Fruit fly (Drosophila melanogaster): Measurements from ENCODE around the gene Acam.

Gene Acam

dm6 chr3R:25810796-25811195 lies 915 bp upstream of the Acam start, which contains the start of gene CG5024:
TSS of gene CG5024 (plus strand) at chr3R:25811096.
- no peak for TF ChIP-seq bab1 (GFP tag; optimal IDR thresholded peaks at IDR 0.05)
- no peak for TF ChIP-seq CG7101 (tag; optimal IDR thresholded peaks at IDR 0.05)
- TF ChIP-seq kay (GFP tag; ENCODE audit: borderline replicate concordance): no peak
- TF ChIP-seq Clk (GFP tag; optimal IDR thresholded peaks at IDR 0.05): no peak
- TF ChIP-seq CG33017 (tag; optimal IDR thresholded peaks at IDR 0.05): no peak
- TF ChIP-seq ovo (GFP tag; optimal IDR thresholded peaks at IDR 0.05): no peak
- TF ChIP-seq toe (GFP tag; optimal IDR thresholded peaks at IDR 0.05): no peak
- TF ChIP-seq CG5204 (GFP tag; optimal IDR thresholded peaks at IDR 0.05): no peak
- no peak for TF ChIP-seq CG11617 (GFP tag; optimal IDR thresholded peaks at IDR 0.05)
- no peak for TF ChIP-seq cnc (optimal IDR thresholded peaks at IDR 0.05)
- no peak for TF ChIP-seq Hr96 (GFP tag; optimal IDR thresholded peaks at IDR 0.05)
- no peak for TF ChIP-seq Mnt (GFP tag; optimal IDR thresholded peaks at IDR 0.05)
- no peak for TF ChIP-seq CG12768 (GFP tag; optimal IDR thresholded peaks at IDR 0.05)
- TF ChIP-seq CG7045 (GFP tag; optimal IDR thresholded peaks at IDR 0.05): no peak
- no peak for TF ChIP-seq CG14711 (tag; optimal IDR thresholded peaks at IDR 0.05)
- TF ChIP-seq cic (GFP tag; optimal IDR thresholded peaks at IDR 0.05): no peak
- no peak for TF ChIP-seq pad (GFP tag; optimal IDR thresholded peaks at IDR 0.05)
- no peak for TF ChIP-seq Crg-1 (GFP tag; optimal IDR thresholded peaks at IDR 0.05)
- no peak for TF ChIP-seq tj (GFP tag; optimal IDR thresholded peaks at IDR 0.05)
- TF ChIP-seq CG1620 (GFP tag; optimal IDR thresholded peaks at IDR 0.05): no peak

DNA sequence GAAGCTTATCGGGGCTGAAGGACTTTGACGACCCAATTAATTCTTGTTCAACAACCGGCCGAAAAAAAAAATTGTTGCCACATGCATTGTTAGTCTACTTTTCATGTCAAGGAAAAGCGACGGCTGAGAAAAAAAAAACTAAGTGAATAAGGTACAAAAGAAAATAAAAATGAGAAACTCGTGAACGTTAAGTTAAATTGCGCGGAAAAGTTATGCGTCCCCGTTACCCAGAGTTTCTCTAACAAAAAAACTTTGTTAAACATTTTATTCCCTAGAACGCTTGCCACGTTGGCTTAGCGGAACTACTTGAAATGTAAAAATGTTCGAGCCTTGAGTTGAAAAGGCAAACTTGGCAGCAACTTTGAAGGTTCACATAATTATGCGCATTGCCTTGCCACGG lies 3.5 kb downstream of the Acam start, which contains the start of gene CG14354:
TSS of gene CG14354 (plus strand) at position 301 of the 400 bp plus-strand sequence.
- no peak for TF ChIP-seq tj (GFP tag; optimal IDR thresholded peaks at IDR 0.05)
- TF ChIP-seq CG7101 (tag; optimal IDR thresholded peaks at IDR 0.05): no peak
- no peak for TF ChIP-seq pad (GFP tag; optimal IDR thresholded peaks at IDR 0.05)
- TF ChIP-seq Clk (GFP tag; optimal IDR thresholded peaks at IDR 0.05): no peak
- TF ChIP-seq toe (GFP tag; optimal IDR thresholded peaks at IDR 0.05): no peak
- no peak for TF ChIP-seq CG12768 (GFP tag; optimal IDR thresholded peaks at IDR 0.05)
- TF ChIP-seq ovo (GFP tag; optimal IDR thresholded peaks at IDR 0.05): no peak
- no peak for TF ChIP-seq CG5204 (GFP tag; optimal IDR thresholded peaks at IDR 0.05)
- no peak for TF ChIP-seq Hr96 (GFP tag; optimal IDR thresholded peaks at IDR 0.05)
- no peak for TF ChIP-seq cic (GFP tag; optimal IDR thresholded peaks at IDR 0.05)
- TF ChIP-seq CG1620 (GFP tag; optimal IDR thresholded peaks at IDR 0.05): no peak
- no peak for TF ChIP-seq CG7045 (GFP tag; optimal IDR thresholded peaks at IDR 0.05)
- no peak for TF ChIP-seq CG33017 (tag; optimal IDR thresholded peaks at IDR 0.05)
- TF ChIP-seq Crg-1 (GFP tag; optimal IDR thresholded peaks at IDR 0.05): no peak
- TF ChIP-seq Mnt (GFP tag; optimal IDR thresholded peaks at IDR 0.05): no peak
- TF ChIP-seq CG14711 (tag; optimal IDR thresholded peaks at IDR 0.05): no peak
- TF ChIP-seq bab1 (GFP tag; optimal IDR thresholded peaks at IDR 0.05): no peak
- TF ChIP-seq cnc (optimal IDR thresholded peaks at IDR 0.05): no peak
- no peak for TF ChIP-seq CG11617 (GFP tag; optimal IDR thresholded peaks at IDR 0.05)
- TF ChIP-seq kay (GFP tag; ENCODE audit: borderline replicate concordance): no peak

DNA sequence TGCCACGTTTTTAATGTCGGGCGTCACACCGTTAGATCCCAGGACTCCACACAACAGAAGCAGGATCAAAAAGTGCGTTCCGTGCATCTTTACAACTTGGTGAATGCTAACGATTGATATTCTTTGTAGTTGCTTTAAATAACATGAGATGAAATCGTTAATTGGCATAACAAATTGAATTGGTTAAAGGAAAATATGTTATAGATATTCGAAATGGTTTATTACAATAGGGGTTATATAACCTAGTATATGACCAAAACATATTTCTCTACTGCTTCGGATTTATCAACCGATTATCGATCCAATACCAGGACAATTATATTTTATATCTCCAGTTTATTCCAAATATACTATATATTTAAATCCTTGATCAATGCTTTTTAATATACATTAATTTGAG lies 17.9 kb downstream of the Acam start, which contains the start of gene Mst57Dc:
TSS of gene Mst57Dc (minus strand) at position 101 of the 400 bp plus-strand sequence.
- TF ChIP-seq cnc (optimal IDR thresholded peaks at IDR 0.05): no peak
- TF ChIP-seq pad (GFP tag; optimal IDR thresholded peaks at IDR 0.05): no peak
- TF ChIP-seq Mnt (GFP tag; optimal IDR thresholded peaks at IDR 0.05): no peak
- no peak for TF ChIP-seq CG11617 (GFP tag; optimal IDR thresholded peaks at IDR 0.05)
- no peak for TF ChIP-seq toe (GFP tag; optimal IDR thresholded peaks at IDR 0.05)
- no peak for TF ChIP-seq kay (GFP tag; ENCODE audit: borderline replicate concordance)
- no peak for TF ChIP-seq Hr96 (GFP tag; optimal IDR thresholded peaks at IDR 0.05)
- no peak for TF ChIP-seq CG33017 (tag; optimal IDR thresholded peaks at IDR 0.05)
- no peak for TF ChIP-seq CG14711 (tag; optimal IDR thresholded peaks at IDR 0.05)
- TF ChIP-seq CG7101 (tag; optimal IDR thresholded peaks at IDR 0.05): no peak
- TF ChIP-seq CG12768 (GFP tag; optimal IDR thresholded peaks at IDR 0.05): no peak
- no peak for TF ChIP-seq CG1620 (GFP tag; optimal IDR thresholded peaks at IDR 0.05)
- no peak for TF ChIP-seq cic (GFP tag; optimal IDR thresholded peaks at IDR 0.05)
- TF ChIP-seq Crg-1 (GFP tag; optimal IDR thresholded peaks at IDR 0.05): no peak
- no peak for TF ChIP-seq tj (GFP tag; optimal IDR thresholded peaks at IDR 0.05)
- TF ChIP-seq bab1 (GFP tag; optimal IDR thresholded peaks at IDR 0.05): no peak
- TF ChIP-seq CG5204 (GFP tag; optimal IDR thresholded peaks at IDR 0.05): no peak
- TF ChIP-seq Clk (GFP tag; optimal IDR thresholded peaks at IDR 0.05): no peak

DNA sequence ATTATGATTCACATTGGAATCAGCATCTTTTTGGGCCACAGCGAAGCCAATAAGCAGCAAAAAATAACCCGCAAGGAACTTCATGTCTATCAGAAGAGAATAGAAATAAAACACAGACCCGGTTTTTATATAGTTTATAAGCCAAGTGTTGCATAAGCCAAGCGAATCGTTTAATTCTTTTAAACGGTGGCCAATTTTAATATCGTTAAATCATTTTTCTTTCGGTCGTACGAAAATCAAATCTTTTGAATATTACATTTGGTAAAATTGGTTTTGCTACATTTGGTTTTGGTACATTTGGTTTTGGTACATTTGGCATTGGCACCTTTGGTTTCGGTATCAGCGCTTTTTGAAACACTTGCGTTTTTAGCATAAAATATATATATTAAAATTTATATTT lies 18.4 kb downstream of the Acam start, which contains the start of gene Sfp96F:
TSS of gene Sfp96F (minus strand) at position 101 of the 400 bp plus-strand sequence.
- TF ChIP-seq Hr96 (GFP tag; optimal IDR thresholded peaks at IDR 0.05): no peak
- TF ChIP-seq ovo (GFP tag; optimal IDR thresholded peaks at IDR 0.05): no peak
- no peak for TF ChIP-seq kay (GFP tag; ENCODE audit: borderline replicate concordance)
- TF ChIP-seq CG7045 (GFP tag; optimal IDR thresholded peaks at IDR 0.05): no peak
- no peak for TF ChIP-seq CG12768 (GFP tag; optimal IDR thresholded peaks at IDR 0.05)
- no peak for TF ChIP-seq pad (GFP tag; optimal IDR thresholded peaks at IDR 0.05)
- TF ChIP-seq CG14711 (tag; optimal IDR thresholded peaks at IDR 0.05): no peak

DNA sequence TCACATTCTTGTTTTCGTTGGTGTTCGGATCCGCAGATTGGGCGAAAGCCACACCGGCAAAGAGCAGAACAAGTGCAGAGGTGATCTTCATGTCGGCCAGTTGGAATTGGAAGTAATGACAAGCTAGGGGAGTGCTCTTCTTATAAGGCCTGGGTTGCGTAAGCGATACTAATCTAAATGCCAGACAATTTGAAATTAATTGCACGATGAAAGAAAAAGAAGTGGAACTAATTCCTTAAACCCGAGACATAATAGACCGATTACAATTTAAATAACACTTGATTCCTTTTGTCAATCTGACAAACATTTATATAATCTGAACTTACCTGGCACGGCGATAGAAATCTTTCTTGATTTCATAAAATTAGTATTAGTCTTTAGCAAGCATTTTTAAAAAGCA lies 19.1 kb downstream of the Acam start, which contains the start of gene Mst57Db:
TSS of gene Mst57Db (minus strand) at position 101 of the 400 bp plus-strand sequence.
- TF ChIP-seq cic (GFP tag; optimal IDR thresholded peaks at IDR 0.05): no peak

dm6 chr3R:25831799-25832280 lies 20.1 kb downstream of the Acam start, which contains the start of the genes Mst57Da and alpha4GT2:
TSS of gene Mst57Da (minus strand) at chr3R:25831899.
TSS of gene alpha4GT2 (plus strand) at chr3R:25832230.
- TF ChIP-seq ovo (GFP tag; optimal IDR thresholded peaks at IDR 0.05) (no peak), Hr96 (GFP tag; optimal IDR thresholded peaks at IDR 0.05) (no peak), cic (GFP tag; optimal IDR thresholded peaks at IDR 0.05) (no peak), Crg-1 (GFP tag; optimal IDR thresholded peaks at IDR 0.05) (no peak), kay (GFP tag; ENCODE audit: borderline replicate concordance) (no peak), CG11617 (GFP tag; optimal IDR thresholded peaks at IDR 0.05) (no peak)
